Comparison of ENCODE assay signal across 5 fruit fly cellular contexts in the genomic region with DNA sequence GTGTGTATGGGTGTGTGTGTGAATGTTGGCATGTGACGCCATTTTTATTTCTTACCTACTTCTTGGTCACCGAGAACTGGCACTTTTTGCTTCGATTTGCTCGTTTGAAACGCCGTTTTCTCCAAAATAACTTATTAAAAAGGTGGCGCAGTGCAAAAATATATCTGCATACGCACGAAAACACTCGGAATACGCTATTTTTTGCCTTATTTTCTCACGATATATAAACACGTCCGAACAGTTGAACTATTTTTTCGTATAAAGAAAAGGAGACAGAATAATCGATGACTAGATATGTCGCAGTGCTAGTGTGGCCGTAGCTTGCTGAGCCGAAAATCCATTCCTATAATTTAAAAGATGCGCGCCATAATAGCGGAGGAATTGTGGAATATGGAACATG.
TF ChIP-seq lines count a peak whose summit lies in the region.

TSS of gene CG6700 (minus strand) at position 272 of the 400 bp plus-strand sequence.

- peak; percentile 12 to 19 for TF ChIP-seq CTCF in S2 (optimal IDR thresholded peaks at IDR 0.05; lab: Kevin White, UChicago)
- TF ChIP-seq CTCF in whole organism, embryonic (GFP tag; optimal IDR thresholded peaks at IDR 0.05; lab: Kevin White, UChicago), result no peak

TF ChIP-seq in whole organism, adult, 20 proteins besides CTCF, POLR2A, EP300 and RAD21:
- no peak for TF ChIP-seq pad (GFP tag; optimal IDR thresholded peaks at IDR 0.05; lab: Kevin White, UChicago)
- no peak for TF ChIP-seq Hr96 (GFP tag; optimal IDR thresholded peaks at IDR 0.05; lab: Kevin White, UChicago)
- no peak for TF ChIP-seq CG33017 (tag; optimal IDR thresholded peaks at IDR 0.05; lab: Kevin White, UChicago)
- TF ChIP-seq CG1620 (GFP tag; optimal IDR thresholded peaks at IDR 0.05; lab: Kevin White, UChicago), result no peak
- peak; percentile 10 for TF ChIP-seq CG14711 (tag; optimal IDR thresholded peaks at IDR 0.05; lab: Kevin White, UChicago)
- TF ChIP-seq CG11617 (GFP tag; optimal IDR thresholded peaks at IDR 0.05; lab: Kevin White, UChicago), result no peak
- TF ChIP-seq CG7101 (tag; optimal IDR thresholded peaks at IDR 0.05; lab: Kevin White, UChicago), result no peak
- TF ChIP-seq kay (GFP tag; lab: Kevin White, UChicago; ENCODE audit: borderline replicate concordance), result peak; percentile 94
- no peak for TF ChIP-seq cnc (optimal IDR thresholded peaks at IDR 0.05; lab: Kevin White, UChicago)
- TF ChIP-seq cic (GFP tag; optimal IDR thresholded peaks at IDR 0.05; lab: Kevin White, UChicago), result no peak
- no peak for TF ChIP-seq Clk (GFP tag; optimal IDR thresholded peaks at IDR 0.05; lab: Kevin White, UChicago)
- TF ChIP-seq ovo (GFP tag; optimal IDR thresholded peaks at IDR 0.05; lab: Kevin White, UChicago), result no peak
- TF ChIP-seq tj (GFP tag; optimal IDR thresholded peaks at IDR 0.05; lab: Kevin White, UChicago), result peak; percentile 31
- TF ChIP-seq toe (GFP tag; optimal IDR thresholded peaks at IDR 0.05; lab: Kevin White, UChicago), result no peak
- TF ChIP-seq CG7045 (GFP tag; optimal IDR thresholded peaks at IDR 0.05; lab: Kevin White, UChicago), result no peak
- peak; percentile 65 for TF ChIP-seq bab1 (GFP tag; optimal IDR thresholded peaks at IDR 0.05; lab: Kevin White, UChicago)
- peak; percentile 82 for TF ChIP-seq Mnt (GFP tag; optimal IDR thresholded peaks at IDR 0.05; lab: Kevin White, UChicago)
- no peak for TF ChIP-seq CG5204 (GFP tag; optimal IDR thresholded peaks at IDR 0.05; lab: Kevin White, UChicago)
- TF ChIP-seq CG12768 (GFP tag; optimal IDR thresholded peaks at IDR 0.05; lab: Kevin White, UChicago), result no peak
- TF ChIP-seq Crg-1 (GFP tag; optimal IDR thresholded peaks at IDR 0.05; lab: Kevin White, UChicago), result no peak

TF ChIP-seq in whole organism, embryonic, 481 proteins besides CTCF, POLR2A, EP300 and RAD21 (continues in another document):
- TF ChIP-seq danr (GFP tag; IDR thresholded peaks at IDR 0.05; lab: Robert Waterston, UW), result no peak
- no peak for TF ChIP-seq Atf3 (GFP tag; optimal IDR thresholded peaks at IDR 0.05; lab: Kevin White, UChicago)
- no peak for TF ChIP-seq Side (GFP tag; optimal IDR thresholded peaks at IDR 0.05; lab: Kevin White, UChicago)
- TF ChIP-seq Myb (GFP tag; optimal IDR thresholded peaks at IDR 0.05; lab: Kevin White, UChicago), result peak; percentile 11
- TF ChIP-seq hth (optimal IDR thresholded peaks at IDR 0.05; lab: Kevin White, UChicago), result no peak
- TF ChIP-seq phol (tag; optimal IDR thresholded peaks at IDR 0.05; lab: Kevin White, UChicago), result peak; percentile 98
- TF ChIP-seq CG3838 (GFP tag; optimal IDR thresholded peaks at IDR 0.05; lab: Kevin White, UChicago), result no peak
- peak; percentile 65 for TF ChIP-seq pros (GFP tag; optimal IDR thresholded peaks at IDR 0.05; lab: Kevin White, UChicago)
- no peak for TF ChIP-seq CG9609 (GFP tag; optimal IDR thresholded peaks at IDR 0.05; lab: Kevin White, UChicago)
- no peak for TF ChIP-seq sisA (GFP tag; IDR thresholded peaks at IDR 0.05; lab: Robert Waterston, UW)
- TF ChIP-seq psq (GFP tag; optimal IDR thresholded peaks at IDR 0.05; lab: Kevin White, UChicago), result peak; percentile 11
- no peak for TF ChIP-seq CG6272 (GFP tag; IDR thresholded peaks at IDR 0.05; lab: Robert Waterston, UW)
- peak; percentile 66 for TF ChIP-seq CG12659 (GFP tag; optimal IDR thresholded peaks at IDR 0.05; lab: Kevin White, UChicago)
- TF ChIP-seq Opbp (GFP tag; IDR thresholded peaks at IDR 0.05; lab: Robert Waterston, UW; ENCODE audit: partially characterized antibody), result no peak
- no peak for TF ChIP-seq CG7839 (tag; optimal IDR thresholded peaks at IDR 0.05; lab: Kevin White, UChicago)
- no peak for TF ChIP-seq Hr78 (GFP tag; optimal IDR thresholded peaks at IDR 0.05; lab: Kevin White, UChicago)
- no peak for TF ChIP-seq Lhr (GFP tag; optimal IDR thresholded peaks at IDR 0.05; lab: Kevin White, UChicago)
- peak; percentile 67 for TF ChIP-seq CG30020 (tag; optimal IDR thresholded peaks at IDR 0.05; lab: Kevin White, UChicago)
- peak; percentile 93 for TF ChIP-seq onecut (GFP tag; IDR thresholded peaks at IDR 0.05; lab: Robert Waterston, UW)
- peak in 1 of 2 experiments; percentile 9 for TF ChIP-seq insv (GFP tag; optimal IDR thresholded peaks at IDR 0.05; lab: Kevin White, UChicago)
- no peak for TF ChIP-seq CG7987 (GFP tag; optimal IDR thresholded peaks at IDR 0.05; lab: Kevin White, UChicago)
- peak; percentile 46 for TF ChIP-seq stwl (tag; optimal IDR thresholded peaks at IDR 0.05; lab: Kevin White, UChicago)
- TF ChIP-seq BEAF-32 (GFP tag; optimal IDR thresholded peaks at IDR 0.05; lab: Kevin White, UChicago), result peak; percentile 45

TF ChIP-seq in whole organism, prepupa, 60 proteins besides CTCF, POLR2A, EP300 and RAD21:
- peak; percentile 74 for TF ChIP-seq svp (GFP tag; lab: Kevin White, UChicago)
- no peak for TF ChIP-seq achi (GFP tag; optimal IDR thresholded peaks at IDR 0.05; lab: Kevin White, UChicago)
- peak; percentile 70 for TF ChIP-seq Sox14 (GFP tag; optimal IDR thresholded peaks at IDR 0.05; lab: Kevin White, UChicago)
- no peak for TF ChIP-seq Gug (GFP tag; IDR thresholded peaks at IDR 0.05; lab: Robert Waterston, UW)
- peak; percentile 8 for TF ChIP-seq fd85E (GFP tag; optimal IDR thresholded peaks at IDR 0.05; lab: Kevin White, UChicago)
- TF ChIP-seq vri (GFP tag; optimal IDR thresholded peaks at IDR 0.05; lab: Kevin White, UChicago), result peak; percentile 42

TF ChIP-seq in whole organism, wandering third instar larva, 38 proteins besides CTCF, POLR2A, EP300 and RAD21:
- TF ChIP-seq dsf (GFP tag; optimal IDR thresholded peaks at IDR 0.05; lab: Kevin White, UChicago; ENCODE audit: borderline replicate concordance) (no peak), brk (GFP tag; optimal IDR thresholded peaks at IDR 0.05; lab: Kevin White, UChicago) (no peak), OdsH (GFP tag; optimal IDR thresholded peaks at IDR 0.05; lab: Kevin White, UChicago) (peak; percentile 22), psq (GFP tag; optimal IDR thresholded peaks at IDR 0.05; lab: Kevin White, UChicago) (peak; percentile 43)
